Worm (Caenorhabditis elegans) whole organism, L1 larva: ENCODE measurements around the gene gly-14.
A peak's percentile ranks its signal among the peaks of the same experiment; 100 is the strongest.

Experiments used
- C04F5.9 ChIP-seq: sonication (generic microtip); optimal IDR thresholded peaks from 2 replicates; lab custom pipeline; 2016; ENCODE audit warnings: missing genetic modification characterization, missing compliant biosample characterization
- C16A3.4 ChIP-seq: fragments of 150-350 bp; optimal IDR thresholded peaks from 2 replicates; lab custom pipeline; 2014; ENCODE audit warnings: missing biosample characterization, missing genetic modification characterization
- F16B12.6 ChIP-seq: fragments of 150-350 bp; optimal IDR thresholded peaks from 2 replicates; lab custom pipeline; 2014; ENCODE audit warnings: missing biosample characterization, missing genetic modification characterization
- aha-1 ChIP-seq: fragments of 150-350 bp; optimal IDR thresholded peaks from 2 replicates; lab custom pipeline; 2014; ENCODE audit warnings: missing biosample characterization, missing genetic modification characterization
- aly-2 ChIP-seq: fragments of 150-350 bp; optimal IDR thresholded peaks from 2 replicates; lab custom pipeline; 2014; ENCODE audit warnings: missing biosample characterization, missing genetic modification characterization
- blmp-1 ChIP-seq: fragments of 150-350 bp; optimal IDR thresholded peaks from 2 replicates; lab custom pipeline; 2014; ENCODE audit warnings: missing biosample characterization, missing genetic modification characterization
- ceh-90 ChIP-seq: sonication (generic microtip); optimal IDR thresholded peaks from 2 replicates; lab custom pipeline; 2016; ENCODE audit warnings: missing genetic modification characterization, missing compliant biosample characterization
- dsc-1 ChIP-seq: sonication (generic microtip); optimal IDR thresholded peaks from 2 replicates; lab custom pipeline; 2016; ENCODE audit warnings: mild to moderate bottlenecking, missing genetic modification characterization, missing compliant biosample characterization
- efl-1 ChIP-seq, 4 experiments: fragments of 150-350 bp; optimal IDR thresholded peaks in 3 of 4; peaks in 1 of 4; 1 replicate in 1 of 4; 2 replicates in 3 of 4; lab custom pipeline; 2014; ENCODE audit warnings: missing biosample characterization in 2 of 4, missing genetic modification characterization in 2 of 4, missing genetic modification reagents in 2 of 4
- efl-3 ChIP-seq: fragments of 200-800 bp; sonication (Bioruptor generic); optimal IDR thresholded peaks from 2 replicates; lab custom pipeline; 2018; ENCODE audit warnings: mild to moderate bottlenecking, missing genetic modification characterization, missing compliant biosample characterization
- egl-13 ChIP-seq: sonication (generic microtip); optimal IDR thresholded peaks from 2 replicates; lab custom pipeline; 2016; ENCODE audit warnings: missing genotype, missing genetic modification reagents, missing genetic modification characterization, missing compliant biosample characterization
- ets-5 ChIP-seq: fragments of 200-800 bp; sonication (Bioruptor generic); IDR thresholded peaks from 2 replicates; pipeline ENCODE4 v1.3.6; 2022; ENCODE audit warnings: missing genetic modification characterization, missing compliant biosample characterization
- fkh-10 ChIP-seq: sonication (generic microtip); optimal IDR thresholded peaks from 2 replicates; lab custom pipeline; 2017; ENCODE audit warnings: missing biosample characterization, missing genetic modification reagents, missing genetic modification characterization
- fkh-4 ChIP-seq: sonication (generic microtip); optimal IDR thresholded peaks from 2 replicates; lab custom pipeline; 2016; ENCODE audit warnings: missing compliant biosample characterization, missing genetic modification characterization, borderline replicate concordance
- fkh-8 ChIP-seq: sonication (generic microtip); optimal IDR thresholded peaks from 2 replicates; lab custom pipeline; 2016; ENCODE audit warnings: mild to moderate bottlenecking, missing genetic modification characterization, missing compliant biosample characterization
- fos-1 ChIP-seq: fragments of 150-350 bp; optimal IDR thresholded peaks from 2 replicates; lab custom pipeline; 2014; ENCODE audit warnings: missing biosample characterization, missing genetic modification characterization
- hlh-4 ChIP-seq: sonication (generic microtip); optimal IDR thresholded peaks from 2 replicates; lab custom pipeline; 2016; ENCODE audit warnings: mild to moderate bottlenecking, missing genetic modification characterization, missing compliant biosample characterization
- irx-1 ChIP-seq: sonication (generic microtip); optimal IDR thresholded peaks from 2 replicates; lab custom pipeline; 2016; ENCODE audit warnings: missing genetic modification characterization, missing compliant biosample characterization
- lin-13 ChIP-seq: fragments of 150-350 bp; optimal IDR thresholded peaks from 2 replicates; lab custom pipeline; 2014; ENCODE audit warnings: missing biosample characterization, missing genetic modification reagents, missing genetic modification characterization
- lin-14 ChIP-seq: fragments of 200-800 bp; sonication (Bioruptor generic); optimal IDR thresholded peaks from 2 replicates; lab custom pipeline; 2018; ENCODE audit warnings: mild to moderate bottlenecking, missing genetic modification characterization, moderate library complexity, missing compliant biosample characterization
- lin-15B ChIP-seq: fragments of 150-350 bp; sonication (generic microtip); optimal IDR thresholded peaks from 3 replicates; lab custom pipeline; 2014; ENCODE audit warnings: missing biosample characterization, missing genetic modification characterization
- lin-35 ChIP-seq, 2 experiments: fragments of 150-350 bp; optimal IDR thresholded peaks; 2 replicates each; lab custom pipeline; 2014; ENCODE audit warnings: missing biosample characterization in 2 of 2, missing genetic modification characterization in 2 of 2, missing genetic modification reagents in 2 of 2
- lin-39 ChIP-seq: fragments of 150-350 bp; optimal IDR thresholded peaks from 2 replicates; lab custom pipeline; 2014; ENCODE audit warnings: missing biosample characterization, missing genetic modification reagents, missing genetic modification characterization
- lir-3 ChIP-seq: sonication (generic microtip); optimal IDR thresholded peaks from 2 replicates; lab custom pipeline; 2016; ENCODE audit warnings: mild to moderate bottlenecking, missing genetic modification characterization, moderate library complexity, missing compliant biosample characterization; ENCODE audit not compliant: poor library complexity
- mdl-1 ChIP-seq, 2 experiments: fragments of 150-350 bp; optimal IDR thresholded peaks; 2 replicates each; lab custom pipeline; 2014 to 2017; ENCODE audit warnings: missing biosample characterization in 2 of 2, missing genetic modification characterization in 2 of 2, inconsistent platforms in 1 of 2
- mef-2 ChIP-seq: fragments of 150-350 bp; optimal IDR thresholded peaks from 2 replicates; lab custom pipeline; 2014; ENCODE audit warnings: missing biosample characterization, missing genetic modification characterization
- mep-1 ChIP-seq: fragments of 150-350 bp; optimal IDR thresholded peaks from 2 replicates; lab custom pipeline; 2014; ENCODE audit warnings: missing biosample characterization, missing genetic modification characterization
- nhr-19 ChIP-seq: fragments of 200-800 bp; sonication (Bioruptor generic); conservative IDR thresholded peaks from 2 replicates; pipeline ENCODE4 v1.3.6; 2022; ENCODE audit warnings: missing genetic modification characterization, missing compliant biosample characterization
- nhr-47 ChIP-seq: sonication (generic microtip); optimal IDR thresholded peaks from 2 replicates; lab custom pipeline; 2016; ENCODE audit warnings: mild to moderate bottlenecking, missing genetic modification characterization, moderate library complexity, missing compliant biosample characterization
- nhr-77 ChIP-seq: fragments of 150-350 bp; optimal IDR thresholded peaks from 2 replicates; lab custom pipeline; 2014; ENCODE audit warnings: missing biosample characterization, missing genetic modification characterization
- nhr-85 ChIP-seq: sonication (generic microtip); peaks from one replicate; lab custom pipeline; 2016; ENCODE audit warnings: missing genetic modification characterization, inconsistent platforms, missing compliant biosample characterization
- rnt-1 ChIP-seq: sonication (generic microtip); optimal IDR thresholded peaks from 2 replicates; lab custom pipeline; 2016; ENCODE audit warnings: mild to moderate bottlenecking, missing genetic modification characterization, moderate library complexity, missing compliant biosample characterization
- skn-1 ChIP-seq: fragments of 150-350 bp; optimal IDR thresholded peaks from 2 replicates; lab custom pipeline; 2014; ENCODE audit warnings: missing biosample characterization, missing genetic modification characterization
- snu-23 ChIP-seq: sonication (generic microtip); optimal IDR thresholded peaks from 2 replicates; lab custom pipeline; 2016; ENCODE audit warnings: missing genetic modification characterization, missing compliant biosample characterization
- sox-4 ChIP-seq: sonication (generic microtip); optimal IDR thresholded peaks from 2 replicates; lab custom pipeline; 2016; ENCODE audit warnings: missing genetic modification characterization, missing compliant biosample characterization
- tbx-2 ChIP-seq: sonication (generic microtip); optimal IDR thresholded peaks from 2 replicates; lab custom pipeline; 2016; ENCODE audit warnings: missing genetic modification characterization, missing compliant biosample characterization
- tlp-1 ChIP-seq: fragments of 150-350 bp; optimal IDR thresholded peaks from 2 replicates; lab custom pipeline; 2014; ENCODE audit warnings: missing biosample characterization, missing genetic modification characterization
- xbp-1 ChIP-seq: sonication (generic microtip); optimal IDR thresholded peaks from 2 replicates; lab custom pipeline; 2016; ENCODE audit warnings: missing genetic modification characterization, missing compliant biosample characterization
- zag-1 ChIP-seq: fragments of 150-350 bp; optimal IDR thresholded peaks from 2 replicates; lab custom pipeline; 2014; ENCODE audit warnings: missing biosample characterization, missing genetic modification characterization
- zip-4 ChIP-seq: fragments of 200-800 bp; sonication (Bioruptor generic); optimal IDR thresholded peaks from 2 replicates; lab custom pipeline; 2018; ENCODE audit warnings: mild to moderate bottlenecking, missing genetic modification characterization, moderate library complexity, missing compliant biosample characterization
- ztf-4 ChIP-seq: fragments of 150-350 bp; optimal IDR thresholded peaks from 2 replicates; lab custom pipeline; 2014; ENCODE audit warnings: missing biosample characterization, missing genetic modification characterization

The gly-14 gene

DNA sequence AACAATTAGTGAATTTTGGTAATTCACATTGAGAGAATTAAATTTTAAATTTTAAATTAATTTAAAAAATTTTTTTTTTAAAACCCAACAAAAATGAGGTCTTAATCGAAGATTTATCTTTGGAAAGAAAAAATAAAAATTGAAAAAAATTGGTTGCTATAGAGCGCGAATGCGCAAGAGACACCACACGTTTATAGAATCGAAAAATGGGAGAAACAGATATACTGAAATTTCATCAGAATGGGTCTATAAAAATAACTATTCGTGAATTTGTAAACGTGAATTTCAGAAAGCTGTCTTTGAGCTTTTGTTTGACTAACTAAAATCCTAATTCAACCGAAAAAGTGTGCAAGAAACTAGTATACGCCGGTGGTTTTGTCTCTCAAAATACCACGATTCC is 47.4 kb upstream of the gly-14 start (continued):
- TF ChIP-seq mep-1 (tag; lab: Kevin White, UChicago) (peak; percentile 73), C16A3.4 (tag; lab: Kevin White, UChicago) (peak; percentile 80), snu-23 (GFP tag; lab: Kevin White, UChicago) (peak; percentile 89), lin-15B (tag; lab: Kevin White, UChicago) (peak; percentile 62), lir-3 (tag; lab: Kevin White, UChicago) (peak; percentile 78), sox-4 (peak; percentile 46), nhr-47 (tag; lab: Kevin White, UChicago) (peak; percentile 85), mdl-1 (tag; optimal IDR thresholded peaks at IDR 0.05; lab: Kevin White, UChicago) (no peak), ztf-4 (tag; lab: Kevin White, UChicago) (no peak), efl-1 (optimal IDR thresholded peaks at IDR 0.05; lab: Kevin White, UChicago) (peak; percentile 63 to 67), efl-1 (GFP tag; optimal IDR thresholded peaks at IDR 0.05 in 1 of 2; lab: Kevin White, UChicago) (peak; percentile 66 to 96), zip-4 (GFP tag; lab: Kevin White, UChicago) (no peak), lin-39 (no peak), egl-13 (tag; lab: Kevin White, UChicago) (peak; percentile 35), irx-1 (tag; lab: Kevin White, UChicago) (peak; percentile 48), ets-5 (GFP tag; lab: Robert Waterston, UW) (no peak), aha-1 (tag; lab: Kevin White, UChicago) (no peak), fkh-4 (tag; lab: Kevin White, UChicago) (peak; percentile 24), blmp-1 (tag; lab: Kevin White, UChicago) (peak; percentile 33), lin-14 (GFP tag; lab: Kevin White, UChicago) (peak; percentile 75), ceh-90 (peak; percentile 51), fos-1 (tag; lab: Kevin White, UChicago) (peak; percentile 59), mef-2 (tag; lab: Kevin White, UChicago) (no peak), lin-13 (GFP tag; lab: Kevin White, UChicago) (peak; percentile 42), rnt-1 (tag; lab: Kevin White, UChicago) (peak; percentile 80), tlp-1 (tag; lab: Kevin White, UChicago) (no peak), efl-3 (no peak), C04F5.9 (peak; percentile 36), nhr-77 (tag; lab: Kevin White, UChicago) (peak; percentile 29), fkh-10 (no peak), dsc-1 (peak; percentile 65), hlh-4 (tag; lab: Kevin White, UChicago) (no peak)

DNA sequence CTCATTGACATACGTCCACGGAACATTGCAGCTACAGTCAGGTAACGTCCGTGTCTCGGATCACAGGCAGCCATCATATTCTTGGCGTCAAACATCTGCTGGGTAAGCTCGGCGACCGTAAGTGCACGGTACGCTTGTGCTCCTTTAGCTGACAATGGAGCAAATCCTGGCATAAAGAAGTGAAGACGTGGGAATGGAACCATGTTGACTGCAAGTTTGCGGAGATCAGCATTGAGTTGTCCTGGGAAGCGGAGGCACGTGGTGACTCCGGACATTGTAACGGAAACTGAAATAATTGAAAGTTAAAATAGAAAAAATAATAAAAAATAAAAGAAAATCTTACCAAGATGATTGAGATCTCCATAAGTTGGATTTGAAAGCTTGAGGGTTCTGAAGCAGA is 46.5 kb upstream of the gly-14 start:
- TF ChIP-seq aly-2 (tag; lab: Kevin White, UChicago) (no peak), nhr-85 (tag; lab: Kevin White, UChicago) (no peak), zip-4 (GFP tag; lab: Kevin White, UChicago) (no peak), lin-39 (no peak), irx-1 (tag; lab: Kevin White, UChicago) (no peak), zag-1 (tag; lab: Kevin White, UChicago) (no peak)
- TF ChIP-seq, all 84 proteins: peak for 0

DNA sequence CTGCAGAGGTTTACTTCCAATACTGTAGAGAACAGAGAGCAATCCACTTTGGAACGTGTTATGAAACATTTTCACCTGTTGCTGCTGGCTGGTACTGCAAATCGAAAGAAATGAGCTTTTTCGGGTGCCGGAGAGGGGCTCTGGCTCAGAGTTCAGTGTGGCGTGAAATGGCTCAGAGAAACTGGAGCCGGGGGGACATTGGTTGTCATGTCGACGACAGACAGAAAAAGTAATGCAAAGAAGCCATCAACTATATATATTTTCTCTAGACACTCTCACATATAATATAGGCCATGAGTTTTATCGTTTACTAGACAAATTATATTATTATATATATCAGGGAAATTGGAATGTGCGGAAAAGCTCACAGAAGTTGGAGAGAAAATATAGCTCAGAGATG is 44.4 kb upstream of the gly-14 start, which contains the start of gene cfap-20:
Gene cfap-20 (minus strand): TSS at position 101 of the 400 bp plus-strand sequence.
- TF ChIP-seq tbx-2 (tag; lab: Kevin White, UChicago) (no peak), nhr-19 (GFP tag; lab: Robert Waterston, UW) (no peak), nhr-85 (tag; lab: Kevin White, UChicago) (no peak), tlp-1 (tag; lab: Kevin White, UChicago) (no peak), fkh-8 (tag; lab: Kevin White, UChicago) (peak; percentile 12)

DNA sequence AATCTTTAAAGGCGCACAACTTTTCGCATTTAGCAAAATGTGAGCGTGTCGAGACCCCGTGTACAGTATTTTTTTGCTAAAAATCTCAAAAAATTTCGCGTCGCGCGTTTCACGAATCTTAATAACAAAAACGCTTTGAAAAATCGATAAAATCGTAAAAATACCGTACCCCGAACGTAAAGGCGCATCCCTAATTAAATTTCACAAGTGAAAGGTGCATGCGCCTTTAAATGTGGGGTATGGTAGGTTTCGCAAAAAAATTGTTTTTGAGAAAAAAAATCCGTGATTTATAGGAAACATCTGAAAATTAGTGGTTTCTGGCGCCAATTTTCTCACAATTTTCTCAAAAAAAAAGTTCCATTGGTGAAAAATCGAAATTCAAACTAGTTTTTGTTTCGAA is 41.1 kb upstream of the gly-14 start:
- TF ChIP-seq skn-1 (no peak), ceh-90 (no peak), mep-1 (tag; lab: Kevin White, UChicago) (no peak), xbp-1 (tag; lab: Kevin White, UChicago) (no peak), lin-35 (GFP tag; optimal IDR thresholded peaks at IDR 0.05; lab: Kevin White, UChicago) (no peak), snu-23 (GFP tag; lab: Kevin White, UChicago) (no peak), fkh-10 (no peak), hlh-4 (tag; lab: Kevin White, UChicago) (no peak), C16A3.4 (tag; lab: Kevin White, UChicago) (no peak), fkh-8 (tag; lab: Kevin White, UChicago) (no peak), F16B12.6 (no peak), tbx-2 (tag; lab: Kevin White, UChicago) (no peak)
